Fruit fly (Drosophila melanogaster): ENCODE data around the gene CG43220.

CG43220 gene

dm6 chr2L:17480943-17481580 lies 5.3 kb upstream of the CG43220 start, which contains the start of the genes fws and Lamtor3 (continued):
- peak; percentile 98 for TF ChIP-seq CG17829 (tag; optimal IDR thresholded peaks at IDR 0.05)
- TF ChIP-seq CG3407 (GFP tag; optimal IDR thresholded peaks at IDR 0.05) = peak; percentile 97
- TF ChIP-seq Ets65A (GFP tag) = peak; percentile 98
- TF ChIP-seq danr (GFP tag; IDR thresholded peaks at IDR 0.05) = peak; percentile 97
- TF ChIP-seq CG18476 (GFP tag; optimal IDR thresholded peaks at IDR 0.05) = peak; percentile 94
- no peak for TF ChIP-seq Dfd (GFP tag; optimal IDR thresholded peaks at IDR 0.05)
- peak; percentile 99 for TF ChIP-seq CG12391 (tag; optimal IDR thresholded peaks at IDR 0.05)
- peak; percentile 98 for TF ChIP-seq CG2120 (GFP tag; optimal IDR thresholded peaks at IDR 0.05)
- peak; percentile 97 for TF ChIP-seq CG9817 (tag; optimal IDR thresholded peaks at IDR 0.05)
- peak; percentile 96 for TF ChIP-seq CG30403 (GFP tag; optimal IDR thresholded peaks at IDR 0.05)
- TF ChIP-seq slou (GFP tag; optimal IDR thresholded peaks at IDR 0.05) = peak; percentile 97
- peak; percentile 91 for TF ChIP-seq CG10267 (tag; optimal IDR thresholded peaks at IDR 0.05)
- TF ChIP-seq CG33557 (GFP tag; optimal IDR thresholded peaks at IDR 0.05) = peak; percentile 85
- TF ChIP-seq CG12071 (GFP tag; optimal IDR thresholded peaks at IDR 0.05) = peak; percentile 95
- peak; percentile 97 for TF ChIP-seq caup (GFP tag; optimal IDR thresholded peaks at IDR 0.05; ENCODE audit: severe bottlenecking)
- no peak for TF ChIP-seq pan (optimal IDR thresholded peaks at IDR 0.05)
- peak in 1 of 2 experiments; percentile 100 for TF ChIP-seq pan (GFP tag; optimal IDR thresholded peaks at IDR 0.05 in 1 of 2, IDR thresholded peaks at IDR 0.05 in 1 of 2)
- peak; percentile 88 for TF ChIP-seq CG2116 (GFP tag; optimal IDR thresholded peaks at IDR 0.05)
- TF ChIP-seq pho (GFP tag; optimal IDR thresholded peaks at IDR 0.05) = peak; percentile 88
- TF ChIP-seq Ada2b (GFP tag; IDR thresholded peaks at IDR 0.05) = peak; percentile 99
- peak; percentile 95 for TF ChIP-seq cwo (GFP tag; optimal IDR thresholded peaks at IDR 0.05)
- peak; percentile 98 for TF ChIP-seq az2 (GFP tag; optimal IDR thresholded peaks at IDR 0.05)
- TF ChIP-seq CG18764 (GFP tag; optimal IDR thresholded peaks at IDR 0.05) = peak; percentile 94
- peak; percentile 95 for TF ChIP-seq Six4 (GFP tag; optimal IDR thresholded peaks at IDR 0.05)
- TF ChIP-seq Ssrp (tag; optimal IDR thresholded peaks at IDR 0.05) = peak; percentile 98
- TF ChIP-seq CG16863 (GFP tag; optimal IDR thresholded peaks at IDR 0.05) = peak; percentile 80
- peak; percentile 98 for TF ChIP-seq CG18599 (GFP tag; optimal IDR thresholded peaks at IDR 0.05)
- TF ChIP-seq CG9437 (GFP tag; optimal IDR thresholded peaks at IDR 0.05) = peak; percentile 96
- peak; percentile 99 for TF ChIP-seq tgo (GFP tag; IDR thresholded peaks at IDR 0.05)
- TF ChIP-seq toy (GFP tag; IDR thresholded peaks at IDR 0.05) = peak; percentile 98
- TF ChIP-seq CG7556 (GFP tag; optimal IDR thresholded peaks at IDR 0.05) = peak; percentile 97
- TF ChIP-seq CG43689 (GFP tag; IDR thresholded peaks at IDR 0.05) = peak; percentile 98
- TF ChIP-seq CG13894 (tag; optimal IDR thresholded peaks at IDR 0.05) = peak; percentile 94
- peak; percentile 91 for TF ChIP-seq sqz (GFP tag; optimal IDR thresholded peaks at IDR 0.05)
- peak; percentile 92 for TF ChIP-seq Max (GFP tag; optimal IDR thresholded peaks at IDR 0.05)
- peak; percentile 94 for TF ChIP-seq onecut (GFP tag; IDR thresholded peaks at IDR 0.05)
- no peak for TF ChIP-seq hb (GFP tag; IDR thresholded peaks at IDR 0.05; ENCODE audit: partially characterized antibody)
- TF ChIP-seq zen (tag; optimal IDR thresholded peaks at IDR 0.05) = peak; percentile 98
- peak; percentile 99 for TF ChIP-seq ara (GFP tag; IDR thresholded peaks at IDR 0.05)
- peak; percentile 99 for TF ChIP-seq CG4730 (GFP tag; IDR thresholded peaks at IDR 0.05)
- peak; percentile 98 for TF ChIP-seq HHEX (GFP tag; optimal IDR thresholded peaks at IDR 0.05)
- TF ChIP-seq gce (GFP tag; IDR thresholded peaks at IDR 0.05) = peak; percentile 99
- TF ChIP-seq C15 (GFP tag; IDR thresholded peaks at IDR 0.05) = peak; percentile 98
- TF ChIP-seq CG17385 (GFP tag; optimal IDR thresholded peaks at IDR 0.05) = peak; percentile 96
- peak; percentile 98 for TF ChIP-seq dmrt11E (tag; optimal IDR thresholded peaks at IDR 0.05)
- peak; percentile 73 for TF ChIP-seq CG3995 (GFP tag; optimal IDR thresholded peaks at IDR 0.05)
- peak; percentile 100 for TF ChIP-seq gem (tag; optimal IDR thresholded peaks at IDR 0.05)
- no peak for TF ChIP-seq fru (optimal IDR thresholded peaks at IDR 0.05)
- TF ChIP-seq CG11695 (GFP tag; IDR thresholded peaks at IDR 0.05) = peak; percentile 99
- no peak for TF ChIP-seq vnd (GFP tag; IDR thresholded peaks at IDR 0.05; ENCODE audit: partially characterized antibody)
